Worm (Caenorhabditis elegans): ENCODE data around the gene gcy-6.

The gcy-6 gene

DNA sequence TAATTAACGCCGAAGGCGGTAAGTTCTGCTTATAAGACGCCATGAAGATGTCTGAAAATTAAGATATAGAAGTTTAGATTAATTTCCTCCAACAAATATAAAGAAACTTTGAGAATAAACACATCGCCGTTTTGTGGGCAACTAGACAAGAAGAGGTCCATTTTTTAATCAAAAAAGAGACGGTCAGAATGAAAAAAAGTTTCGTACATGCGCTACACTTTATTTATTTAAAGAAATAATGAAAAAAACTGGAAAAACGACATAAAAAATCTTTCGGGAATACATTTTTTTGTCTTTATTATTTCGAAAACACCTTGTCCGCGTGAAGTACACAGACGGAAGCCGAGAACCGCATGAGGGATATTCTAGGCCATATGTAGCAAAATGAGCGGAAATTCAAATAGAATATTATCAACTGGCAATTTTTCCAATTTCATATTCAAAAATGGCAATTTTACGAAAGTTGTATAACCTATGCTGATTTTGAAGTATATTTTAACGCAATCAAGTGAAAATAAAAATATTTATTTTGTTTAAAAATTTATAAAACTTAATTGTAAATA lies 42.0 kb upstream of the gcy-6 start, which contains the start of gene sluh-7 (continued):
- no peak for TF ChIP-seq ztf-4 (tag; optimal IDR thresholded peaks at IDR 0.05)
- no peak for TF ChIP-seq zag-1 (tag; optimal IDR thresholded peaks at IDR 0.05)
- peak; percentile 97 for TF ChIP-seq lir-3 (tag; optimal IDR thresholded peaks at IDR 0.05; ENCODE audit: poor library complexity)
- TF ChIP-seq sox-4 (tag; optimal IDR thresholded peaks at IDR 0.05) = peak; percentile 90
- peak; percentile 93 for TF ChIP-seq mep-1 (tag; optimal IDR thresholded peaks at IDR 0.05)
- TF ChIP-seq mab-9 (GFP tag; IDR thresholded peaks at IDR 0.05) = peak; percentile 76

DNA sequence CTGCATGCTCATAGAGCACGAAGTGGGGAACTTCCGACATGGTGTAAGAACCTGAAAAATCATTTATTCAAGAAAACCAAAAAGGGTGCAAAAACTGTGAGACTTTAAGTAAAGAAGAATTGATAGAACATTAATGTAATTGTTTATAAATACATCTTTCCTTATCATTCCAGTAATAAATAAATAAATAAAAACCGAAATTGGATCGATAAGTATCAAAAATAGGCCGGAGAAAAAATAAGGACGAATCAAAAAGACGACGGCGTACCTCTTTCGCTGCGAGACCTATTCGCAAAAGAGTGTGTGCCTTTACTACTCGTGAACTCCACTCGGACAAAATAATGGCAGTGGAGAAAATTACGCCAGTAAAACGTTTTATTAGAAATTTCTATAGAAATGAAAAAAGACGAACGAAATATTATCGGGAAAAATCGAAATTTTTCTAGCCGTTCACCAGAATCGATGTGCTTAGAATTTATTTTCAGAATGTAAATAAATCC lies 39.1 kb upstream of the gcy-6 start, which contains the start of gene nol-56:
nol-56 (minus strand) TSS at position 51 of the 500 bp plus-strand sequence.
- TF ChIP-seq unc-62 (GFP tag; optimal IDR thresholded peaks at IDR 0.05) (no peak), dsc-1 (tag; optimal IDR thresholded peaks at IDR 0.05) (peak; percentile 88), nhr-84 (tag; optimal IDR thresholded peaks at IDR 0.05) (no peak), snpc-4 (tag; optimal IDR thresholded peaks at IDR 0.05) (peak; percentile 69), aha-1 (tag; optimal IDR thresholded peaks at IDR 0.05) (no peak), nhr-20 (tag; optimal IDR thresholded peaks at IDR 0.05) (peak; percentile 91), dpl-1 (GFP tag; optimal IDR thresholded peaks at IDR 0.05) (peak; percentile 81 to 86 (median 85)), irx-1 (tag; optimal IDR thresholded peaks at IDR 0.05) (peak; percentile 78), lin-13 (GFP tag; optimal IDR thresholded peaks at IDR 0.05) (peak; percentile 81), jun-1 (tag; optimal IDR thresholded peaks at IDR 0.05) (peak; percentile 51), nhr-19 (GFP tag; conservative IDR thresholded peaks at IDR 0.05) (peak; percentile 84), lin-14 (GFP tag; optimal IDR thresholded peaks at IDR 0.05) (peak; percentile 87), zag-1 (tag; optimal IDR thresholded peaks at IDR 0.05) (no peak), zip-4 (GFP tag; optimal IDR thresholded peaks at IDR 0.05) (peak; percentile 47), nhr-90 (tag; optimal IDR thresholded peaks at IDR 0.05; ENCODE audit: poor library complexity) (peak; percentile 90), snu-23 (GFP tag; optimal IDR thresholded peaks at IDR 0.05) (peak; percentile 92), elt-3 (tag; optimal IDR thresholded peaks at IDR 0.05) (peak in 2 of 6 experiments; percentile 44 to 47), nhr-12 (tag; optimal IDR thresholded peaks at IDR 0.05) (no peak), tlp-1 (tag; optimal IDR thresholded peaks at IDR 0.05) (no peak), mab-9 (GFP tag; IDR thresholded peaks at IDR 0.05) (peak; percentile 62), C04F5.9 (tag; optimal IDR thresholded peaks at IDR 0.05) (peak; percentile 74), lin-15B (tag; optimal IDR thresholded peaks at IDR 0.05) (peak; percentile 81), aly-2 (tag; optimal IDR thresholded peaks at IDR 0.05) (peak; percentile 45), isw-1 (GFP tag; IDR thresholded peaks at IDR 0.05) (peak; percentile 82), lin-35 (GFP tag; optimal IDR thresholded peaks at IDR 0.05) (peak; percentile 88 to 91), mep-1 (tag; optimal IDR thresholded peaks at IDR 0.05) (peak; percentile 97), pax-3 (tag; optimal IDR thresholded peaks at IDR 0.05) (peak; percentile 49), fkh-4 (tag; optimal IDR thresholded peaks at IDR 0.05; ENCODE audit: borderline replicate concordance) (peak; percentile 43), ztf-4 (tag; optimal IDR thresholded peaks at IDR 0.05) (peak; percentile 42), egl-27 (tag; optimal IDR thresholded peaks at IDR 0.05) (no peak), tbx-2 (tag; optimal IDR thresholded peaks at IDR 0.05) (peak; percentile 89), grh-1 (GFP tag; IDR thresholded peaks at IDR 0.05) (peak; percentile 70), nhr-71 (tag; optimal IDR thresholded peaks at IDR 0.05) (peak; percentile 93), ztf-11 (tag; optimal IDR thresholded peaks at IDR 0.05) (peak in 1 of 2 experiments; percentile 86), nhr-77 (tag; optimal IDR thresholded peaks at IDR 0.05) (peak; percentile 37), sup-37 (GFP tag; optimal IDR thresholded peaks at IDR 0.05) (no peak), ceh-82 (tag; optimal IDR thresholded peaks at IDR 0.05) (peak; percentile 72 to 82 (median 73)), elt-2 (tag; optimal IDR thresholded peaks at IDR 0.05) (peak; percentile 58), pqm-1 (tag; optimal IDR thresholded peaks at IDR 0.05) (no peak), skn-1 (tag; optimal IDR thresholded peaks at IDR 0.05) (peak; percentile 75), efl-3 (GFP tag; optimal IDR thresholded peaks at IDR 0.05) (peak; percentile 43), blmp-1 (tag; optimal IDR thresholded peaks at IDR 0.05) (peak; percentile 85), rnt-1 (tag; optimal IDR thresholded peaks at IDR 0.05) (peak; percentile 95), vab-15 (tag; optimal IDR thresholded peaks at IDR 0.05) (no peak), F16B12.6 (tag; optimal IDR thresholded peaks at IDR 0.05) (peak; percentile 47), hlh-4 (tag; optimal IDR thresholded peaks at IDR 0.05) (no peak), sox-4 (tag; optimal IDR thresholded peaks at IDR 0.05) (peak; percentile 85), ama-1 (optimal IDR thresholded peaks at IDR 0.05) (no peak)

Data from whole organism, L1 larva.